Worm (Caenorhabditis elegans) whole organism, mixed stage, embryonic: ENCODE measurements around the gene pnp-1.

Experiments
- M03D4.4 ChIP-seq: sonication (generic microtip); optimal IDR thresholded peaks from 2 replicates; lab custom pipeline; 2017; ENCODE audit warnings: mild to moderate bottlenecking, missing genetic modification characterization, missing compliant biosample characterization
- bed-3 ChIP-seq: fragments of 200-800 bp; sonication (Bioruptor generic); optimal IDR thresholded peaks from 3 replicates; lab custom pipeline; 2018; ENCODE audit warnings: mild to moderate bottlenecking, missing genetic modification characterization, moderate library complexity, missing compliant biosample characterization
- blmp-1 ChIP-seq: fragments of 150-350 bp; optimal IDR thresholded peaks from 2 replicates; lab custom pipeline; 2014; ENCODE audit warnings: missing biosample characterization, missing genetic modification characterization
- ceh-39 ChIP-seq: fragments of 150-350 bp; optimal IDR thresholded peaks from 2 replicates; lab custom pipeline; 2014; ENCODE audit warnings: missing biosample characterization, missing genetic modification characterization
- ceh-43 ChIP-seq: fragments of 200-800 bp; sonication (Bioruptor generic); optimal IDR thresholded peaks from 2 replicates; lab custom pipeline; 2018; ENCODE audit warnings: mild to moderate bottlenecking, missing genetic modification characterization, moderate library complexity, missing compliant biosample characterization
- ceh-83 ChIP-seq: fragments of 200-800 bp; sonication (Bioruptor generic); optimal IDR thresholded peaks from 2 replicates; lab custom pipeline; 2018; ENCODE audit warnings: mild to moderate bottlenecking, missing genetic modification characterization, missing compliant biosample characterization
- ces-1 ChIP-seq: fragments of 150-350 bp; optimal IDR thresholded peaks from 2 replicates; lab custom pipeline; 2014; ENCODE audit warnings: missing biosample characterization, missing genetic modification reagents, missing genetic modification characterization
- cnd-1 ChIP-seq: fragments of 200-800 bp; sonication (Bioruptor generic); optimal IDR thresholded peaks from 2 replicates; lab custom pipeline; 2018; ENCODE audit warnings: mild to moderate bottlenecking, missing genetic modification characterization, missing compliant biosample characterization
- drap-1 ChIP-seq: fragments of 200-800 bp; sonication (Bioruptor generic); optimal IDR thresholded peaks from 3 replicates; lab custom pipeline; 2018; ENCODE audit warnings: mild to moderate bottlenecking, missing genetic modification characterization, missing compliant biosample characterization
- elt-1 ChIP-seq: sonication (generic microtip); optimal IDR thresholded peaks from 2 replicates; lab custom pipeline; 2017; ENCODE audit warnings: missing genetic modification characterization, mild to moderate bottlenecking, missing compliant biosample characterization, antibody characterized with exemption, moderate library complexity, borderline replicate concordance; ENCODE audit not compliant: insufficient read depth
- elt-3 ChIP-seq: fragments of 150-350 bp; optimal IDR thresholded peaks from 2 replicates; lab custom pipeline; 2014; ENCODE audit warnings: missing biosample characterization, missing genetic modification characterization
- flh-1 ChIP-seq: fragments of 200-800 bp; sonication (Bioruptor generic); optimal IDR thresholded peaks from 2 replicates; lab custom pipeline; 2018; ENCODE audit warnings: mild to moderate bottlenecking, missing genetic modification characterization, moderate library complexity, missing compliant biosample characterization
- ham-2 ChIP-seq: fragments of 200-800 bp; sonication (Bioruptor generic); optimal IDR thresholded peaks from 2 replicates; lab custom pipeline; 2018; ENCODE audit warnings: mild to moderate bottlenecking, missing genetic modification characterization, missing compliant biosample characterization
- hlh-1 ChIP-seq: fragments of 150-350 bp; optimal IDR thresholded peaks from 2 replicates; lab custom pipeline; 2014; ENCODE audit warnings: missing biosample characterization, missing genetic modification reagents, missing genetic modification characterization
- lin-13 ChIP-seq: fragments of 150-350 bp; optimal IDR thresholded peaks from 2 replicates; lab custom pipeline; 2014; ENCODE audit warnings: missing biosample characterization, missing genetic modification characterization
- lin-32 ChIP-seq: fragments of 200-800 bp; sonication (Bioruptor generic); optimal IDR thresholded peaks from 2 replicates; lab custom pipeline; 2018; ENCODE audit warnings: mild to moderate bottlenecking, missing genetic modification characterization, missing compliant biosample characterization
- lsy-2 ChIP-seq: fragments of 150-350 bp; optimal IDR thresholded peaks from 2 replicates; lab custom pipeline; 2014; ENCODE audit warnings: missing biosample characterization, missing genetic modification characterization
- mab-5 ChIP-seq: fragments of 150-350 bp; optimal IDR thresholded peaks from 2 replicates; lab custom pipeline; 2014; ENCODE audit warnings: missing biosample characterization, missing genetic modification characterization
- mep-1 ChIP-seq: fragments of 150-350 bp; optimal IDR thresholded peaks from 2 replicates; lab custom pipeline; 2017; ENCODE audit warnings: missing biosample characterization, missing genetic modification reagents, missing genetic modification characterization, inconsistent platforms
- mls-2 ChIP-seq: sonication (generic microtip); optimal IDR thresholded peaks from 2 replicates; lab custom pipeline; 2016; ENCODE audit warnings: mild to moderate bottlenecking, missing genetic modification characterization, moderate library complexity, missing compliant biosample characterization
- nhr-12 ChIP-seq: fragments of 150-350 bp; optimal IDR thresholded peaks from 2 replicates; lab custom pipeline; 2014; ENCODE audit warnings: missing biosample characterization, missing genetic modification characterization
- nhr-2 ChIP-seq: fragments of 150-350 bp; optimal IDR thresholded peaks from 2 replicates; lab custom pipeline; 2014; ENCODE audit warnings: missing biosample characterization, missing genetic modification characterization
- nhr-237 ChIP-seq: fragments of 150-350 bp; optimal IDR thresholded peaks from 2 replicates; lab custom pipeline; 2014; ENCODE audit warnings: missing biosample characterization, missing genetic modification characterization
- nhr-76 ChIP-seq: sonication (generic microtip); optimal IDR thresholded peaks from 2 replicates; lab custom pipeline; 2017; ENCODE audit warnings: missing biosample characterization, missing genetic modification characterization
- pha-4 ChIP-seq: fragments of 150-350 bp; optimal IDR thresholded peaks from 2 replicates; lab custom pipeline; 2018; ENCODE audit warnings: missing biosample characterization, missing genetic modification reagents, missing genetic modification characterization
- sem-2 ChIP-seq: fragments of 200-800 bp; sonication (Bioruptor generic); optimal IDR thresholded peaks from 2 replicates; lab custom pipeline; 2018; ENCODE audit warnings: mild to moderate bottlenecking, missing genetic modification characterization, missing compliant biosample characterization
- snpc-4 ChIP-seq: fragments of 150-350 bp; optimal IDR thresholded peaks from 2 replicates; lab custom pipeline; 2014; ENCODE audit warnings: missing biosample characterization, missing genetic modification characterization
- sptf-1 ChIP-seq: sonication (generic microtip); optimal IDR thresholded peaks from 2 replicates; lab custom pipeline; 2017; ENCODE audit warnings: mild to moderate bottlenecking, missing genetic modification characterization, moderate library complexity, missing compliant biosample characterization
- tbx-8 ChIP-seq: fragments of 200-800 bp; sonication (Bioruptor generic); optimal IDR thresholded peaks from 2 replicates; lab custom pipeline; 2018; ENCODE audit warnings: mild to moderate bottlenecking, missing genetic modification characterization, moderate library complexity, missing compliant biosample characterization
- unc-120 ChIP-seq: sonication (generic microtip); optimal IDR thresholded peaks from 2 replicates; lab custom pipeline; 2017; ENCODE audit warnings: missing genetic modification characterization, missing compliant biosample characterization; ENCODE audit not compliant: poor library complexity, severe bottlenecking
- unc-39 ChIP-seq: fragments of 150-350 bp; optimal IDR thresholded peaks from 2 replicates; lab custom pipeline; 2014; ENCODE audit warnings: missing biosample characterization, missing genetic modification characterization
- unc-62 ChIP-seq: fragments of 150-350 bp; optimal IDR thresholded peaks from 2 replicates; lab custom pipeline; 2014; ENCODE audit warnings: missing biosample characterization, missing genetic modification reagents, missing genetic modification characterization
- zip-8 ChIP-seq: fragments of 150-350 bp; optimal IDR thresholded peaks from 2 replicates; lab custom pipeline; 2014; ENCODE audit warnings: missing biosample characterization, missing genetic modification characterization
- ztf-11 ChIP-seq: fragments of 150-350 bp; optimal IDR thresholded peaks from 2 replicates; lab custom pipeline; 2014; ENCODE audit warnings: missing biosample characterization, missing genetic modification characterization

The pnp-1 gene

ce11 chrIV:269107-269506 lies 29.0 kb downstream of the pnp-1 start, which contains the start of gene T21D12.11:
Gene T21D12.11 (plus strand): TSS chrIV:269407.
- TF ChIP-seq nhr-12 (tag; lab: Kevin White, UChicago) (no peak), blmp-1 (no peak), unc-39 (tag; lab: Kevin White, UChicago) (no peak), ces-1 (GFP tag; lab: Kevin White, UChicago) (no peak), M03D4.4 (tag; lab: Kevin White, UChicago) (no peak), ceh-43 (no peak), sptf-1 (tag; lab: Kevin White, UChicago) (no peak), lin-32 (GFP tag; lab: Kevin White, UChicago) (no peak), sem-2 (GFP tag; lab: Kevin White, UChicago) (no peak), nhr-76 (tag; lab: Kevin White, UChicago) (no peak), nhr-237 (tag; lab: Kevin White, UChicago) (no peak), mep-1 (no peak), snpc-4 (tag; lab: Kevin White, UChicago) (no peak), drap-1 (no peak), elt-3 (tag; lab: Kevin White, UChicago) (no peak)

ce11 chrIV:266148-266547 lies 32.0 kb downstream of the pnp-1 start, which contains the start of gene T21D12.12:
Gene T21D12.12 (plus strand): TSS chrIV:266448.
- TF ChIP-seq mep-1 (no peak), elt-1 (no peak), ces-1 (GFP tag; lab: Kevin White, UChicago) (no peak), unc-39 (tag; lab: Kevin White, UChicago) (no peak), sptf-1 (tag; lab: Kevin White, UChicago) (no peak), drap-1 (no peak), nhr-2 (tag; lab: Kevin White, UChicago) (no peak)

- no peak for TF ChIP-seq ham-2
- no peak for TF ChIP-seq tbx-8 (GFP tag; lab: Kevin White, UChicago)
- peak; percentile 44 for TF ChIP-seq hlh-1 (tag; lab: Kevin White, UChicago)
- TF ChIP-seq flh-1: no peak
- peak; percentile 76 for TF ChIP-seq unc-120 (tag; lab: Kevin White, UChicago)
- TF ChIP-seq pha-4: no peak
- no peak for TF ChIP-seq lin-32 (GFP tag; lab: Kevin White, UChicago)
- no peak for TF ChIP-seq M03D4.4 (tag; lab: Kevin White, UChicago)
- TF ChIP-seq mls-2: no peak
- no peak for TF ChIP-seq snpc-4 (tag; lab: Kevin White, UChicago)
- no peak for TF ChIP-seq zip-8
- no peak for TF ChIP-seq lsy-2 (tag; lab: Kevin White, UChicago)
- TF ChIP-seq bed-3 (GFP tag; lab: Kevin White, UChicago): no peak
- no peak for TF ChIP-seq ceh-39 (tag; lab: Kevin White, UChicago)
- no peak for TF ChIP-seq mep-1
- no peak for TF ChIP-seq nhr-2 (tag; lab: Kevin White, UChicago)
- peak; percentile 27 for TF ChIP-seq unc-62 (GFP tag; lab: Kevin White, UChicago)
- TF ChIP-seq nhr-12 (tag; lab: Kevin White, UChicago): no peak
- no peak for TF ChIP-seq drap-1
- TF ChIP-seq ztf-11 (tag; lab: Kevin White, UChicago): no peak
- TF ChIP-seq lin-13 (tag; lab: Kevin White, UChicago): no peak
- TF ChIP-seq nhr-76 (tag; lab: Kevin White, UChicago): no peak
- no peak for TF ChIP-seq unc-39 (tag; lab: Kevin White, UChicago)
- TF ChIP-seq ces-1 (GFP tag; lab: Kevin White, UChicago): peak; percentile 50
These were observed 33.9 kb downstream of the pnp-1 start, which contains the start of gene pat-6 for ce11 chrIV:264182-264709. Gene pat-6 (minus strand): TSS chrIV:264232.

- no peak for TF ChIP-seq hlh-1 (tag; lab: Kevin White, UChicago)
- no peak for TF ChIP-seq ceh-83
- TF ChIP-seq lin-13 (tag; lab: Kevin White, UChicago): no peak
- no peak for TF ChIP-seq ces-1 (GFP tag; lab: Kevin White, UChicago)
These were observed 35.6 kb downstream of the pnp-1 start for ce11 chrIV:262460-262859.

ce11 chrIV:261607-262006 lies 36.5 kb downstream of the pnp-1 start, which contains the start of gene pqbp-1.1:
Gene pqbp-1.1 (minus strand): TSS chrIV:261683.
- TF ChIP-seq nhr-2 (tag; lab: Kevin White, UChicago): peak; percentile 12
- no peak for TF ChIP-seq nhr-12 (tag; lab: Kevin White, UChicago)
- no peak for TF ChIP-seq snpc-4 (tag; lab: Kevin White, UChicago)
- no peak for TF ChIP-seq cnd-1 (tag; lab: Kevin White, UChicago)
- no peak for TF ChIP-seq hlh-1 (tag; lab: Kevin White, UChicago)
- TF ChIP-seq blmp-1: no peak
- no peak for TF ChIP-seq lin-32 (GFP tag; lab: Kevin White, UChicago)
- TF ChIP-seq flh-1: no peak
- no peak for TF ChIP-seq lin-13 (tag; lab: Kevin White, UChicago)
- TF ChIP-seq unc-120 (tag; lab: Kevin White, UChicago): no peak
- no peak for TF ChIP-seq mls-2
- peak; percentile 7 for TF ChIP-seq nhr-237 (tag; lab: Kevin White, UChicago)
- TF ChIP-seq lsy-2 (tag; lab: Kevin White, UChicago): peak; percentile 68
- peak; percentile 98 for TF ChIP-seq ces-1 (GFP tag; lab: Kevin White, UChicago)
- no peak for TF ChIP-seq bed-3 (GFP tag; lab: Kevin White, UChicago)
- no peak for TF ChIP-seq ceh-83
- TF ChIP-seq unc-62 (GFP tag; lab: Kevin White, UChicago): no peak
- TF ChIP-seq sptf-1 (tag; lab: Kevin White, UChicago): peak; percentile 5
- TF ChIP-seq elt-3 (tag; lab: Kevin White, UChicago): no peak
- peak; percentile 40 for TF ChIP-seq pha-4
- no peak for TF ChIP-seq ceh-43
- TF ChIP-seq ztf-11 (tag; lab: Kevin White, UChicago): no peak
- TF ChIP-seq ceh-39 (tag; lab: Kevin White, UChicago): peak; percentile 60
- peak; percentile 19 for TF ChIP-seq mep-1
- peak; percentile 42 for TF ChIP-seq mab-5 (tag; lab: Kevin White, UChicago)
- no peak for TF ChIP-seq zip-8
- no peak for TF ChIP-seq unc-39 (tag; lab: Kevin White, UChicago)
- no peak for TF ChIP-seq tbx-8 (GFP tag; lab: Kevin White, UChicago)
- TF ChIP-seq nhr-76 (tag; lab: Kevin White, UChicago): no peak
- no peak for TF ChIP-seq sem-2 (GFP tag; lab: Kevin White, UChicago)
- no peak for TF ChIP-seq elt-1
- no peak for TF ChIP-seq ham-2
